Worm (Caenorhabditis elegans): Measurements from ENCODE around the gene dhcr-7.
A peak's percentile ranks its signal among the peaks of the same experiment; 100 is the strongest.

dhcr-7 gene

DNA sequence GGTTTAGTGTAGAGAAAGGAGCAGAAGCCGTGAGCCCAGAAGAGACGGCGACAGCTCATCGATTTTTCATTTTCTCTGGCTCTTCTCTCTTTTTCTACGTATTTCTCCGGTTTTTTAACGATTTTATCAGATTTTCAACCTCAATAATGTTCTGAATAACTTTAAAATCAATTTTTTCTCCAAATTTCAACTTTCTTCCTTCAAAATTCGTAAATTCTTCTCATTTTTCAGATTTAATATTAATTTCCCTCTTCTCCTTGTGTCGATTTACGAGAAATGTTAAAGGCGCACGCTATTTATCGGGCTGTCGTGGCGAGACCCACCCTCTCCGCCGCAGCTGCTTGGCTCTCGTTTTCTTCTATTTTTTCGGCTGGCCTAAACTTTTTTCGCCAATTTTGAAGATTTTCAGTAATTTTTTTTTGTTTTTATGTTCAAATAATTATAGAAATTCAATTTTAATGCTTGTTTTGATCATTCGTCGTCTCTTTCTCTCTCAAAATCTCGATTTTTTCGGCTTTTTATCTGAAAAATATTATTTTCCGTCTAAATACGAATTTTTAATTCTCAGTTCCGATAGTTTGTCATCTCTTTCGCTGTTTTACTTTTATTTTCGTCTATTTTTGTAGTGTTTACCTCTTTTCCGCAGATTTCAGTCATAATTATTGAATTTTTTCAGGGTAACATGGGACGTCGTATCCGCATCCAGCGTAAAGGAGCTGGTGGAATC is 6.0 kb downstream of the dhcr-7 start, which contains the start of the genes calf-1 and rpl-2 (continued):
- TF ChIP-seq nhr-67 (tag; optimal IDR thresholded peaks at IDR 0.05): no peak
- peak; percentile 46 for TF ChIP-seq ceh-28 (tag; optimal IDR thresholded peaks at IDR 0.05)

DNA sequence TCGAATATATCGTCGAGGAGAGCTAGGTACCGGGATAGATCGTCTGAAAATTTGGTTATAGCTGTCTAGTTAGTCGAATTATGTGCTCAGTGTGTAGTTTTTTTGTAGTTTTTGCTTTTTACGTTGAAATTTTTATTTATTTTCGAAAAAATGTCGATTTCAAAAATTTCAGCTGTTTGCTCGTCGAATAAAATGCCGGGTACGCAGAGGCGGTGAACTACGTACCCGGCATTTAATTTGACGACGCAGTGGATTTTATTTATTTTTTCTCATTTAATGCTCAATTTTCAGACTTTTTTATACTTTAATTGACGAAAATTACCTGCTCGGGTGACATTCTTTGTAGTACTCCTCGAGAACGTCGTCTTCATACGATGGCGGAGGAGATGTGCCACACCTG is 8.2 kb downstream of the dhcr-7 start:
- peak; percentile 20 for TF ChIP-seq R02D3.7 (tag; optimal IDR thresholded peaks at IDR 0.05)
- no peak for TF ChIP-seq fos-1 (tag; optimal IDR thresholded peaks at IDR 0.05)
- TF ChIP-seq hmg-11 (tag; optimal IDR thresholded peaks at IDR 0.05): peak; percentile 41
- peak; percentile 34 for TF ChIP-seq lin-15B (tag; optimal IDR thresholded peaks at IDR 0.05)
- no peak for TF ChIP-seq ceh-9 (tag; optimal IDR thresholded peaks at IDR 0.05)
- TF ChIP-seq nhr-23 (tag; optimal IDR thresholded peaks at IDR 0.05): peak; percentile 17
- TF ChIP-seq pha-4 (tag; optimal IDR thresholded peaks at IDR 0.05): peak; percentile 0
- peak; percentile 46 for TF ChIP-seq nfya-1 (tag; optimal IDR thresholded peaks at IDR 0.05; ENCODE audit: insufficient read depth)

DNA sequence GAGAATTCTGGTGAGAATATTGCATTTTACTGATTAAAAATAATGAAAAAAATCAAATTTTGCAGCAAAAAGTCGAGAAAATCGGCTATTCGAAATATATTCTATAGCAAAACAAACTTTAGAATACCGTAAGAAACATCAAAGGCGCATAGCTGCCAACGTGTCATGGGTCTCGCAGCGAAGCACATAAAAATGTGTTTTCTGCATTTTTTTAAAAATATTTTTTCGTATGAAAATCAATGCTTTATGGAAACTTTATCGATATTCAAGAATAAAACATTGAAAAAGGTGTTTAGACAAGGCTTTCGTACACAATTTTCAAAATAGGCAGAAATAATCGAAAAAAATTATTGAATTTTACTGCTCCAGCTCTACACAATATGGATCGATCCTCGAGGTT is 8.7 kb downstream of the dhcr-7 start:
- no peak for TF ChIP-seq zag-1 (tag; optimal IDR thresholded peaks at IDR 0.05)
- TF ChIP-seq nhr-12 (tag; optimal IDR thresholded peaks at IDR 0.05): no peak
- no peak for TF ChIP-seq lin-15B (tag; optimal IDR thresholded peaks at IDR 0.05)
- TF ChIP-seq fkh-10 (GFP tag; optimal IDR thresholded peaks at IDR 0.05): no peak
- no peak for TF ChIP-seq elt-2 (tag; optimal IDR thresholded peaks at IDR 0.05)
- TF ChIP-seq nhr-28 (tag; optimal IDR thresholded peaks at IDR 0.05): no peak
- TF ChIP-seq nfya-1 (tag; optimal IDR thresholded peaks at IDR 0.05; ENCODE audit: insufficient read depth): no peak
- no peak for TF ChIP-seq ama-1 (optimal IDR thresholded peaks at IDR 0.05)
- no peak for TF ChIP-seq nhr-67 (tag; optimal IDR thresholded peaks at IDR 0.05)
- TF ChIP-seq nhr-23 (tag; optimal IDR thresholded peaks at IDR 0.05): no peak
- TF ChIP-seq hmg-11 (tag; optimal IDR thresholded peaks at IDR 0.05): no peak

DNA sequence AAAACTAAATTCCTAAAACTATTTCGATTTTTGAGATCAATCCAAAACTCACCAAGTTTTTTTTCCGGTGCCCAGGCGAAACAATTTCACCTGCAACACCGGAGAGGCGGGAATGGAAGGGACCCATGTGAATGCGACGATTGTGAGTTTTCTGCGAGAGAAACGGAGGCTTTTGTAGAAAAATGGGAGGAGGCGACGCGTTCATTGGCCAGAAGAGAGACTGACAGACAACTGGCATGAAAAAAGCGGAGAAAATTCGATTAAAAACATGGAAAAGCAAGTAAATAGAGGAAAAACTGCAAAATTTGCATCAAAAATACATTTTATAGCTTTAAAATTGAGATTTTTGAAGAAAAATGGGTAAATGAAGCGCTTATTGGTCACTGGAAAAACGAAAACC is 9.4 kb downstream of the dhcr-7 start, which contains the start of gene B0250.7:
Gene B0250.7 (minus strand): TSS at position 232 of the 400 bp plus-strand sequence.
- TF ChIP-seq ZK546.5 (tag; optimal IDR thresholded peaks at IDR 0.05) (no peak), pha-4 (tag; optimal IDR thresholded peaks at IDR 0.05) (no peak), nhr-67 (tag; optimal IDR thresholded peaks at IDR 0.05) (no peak), nfya-1 (tag; optimal IDR thresholded peaks at IDR 0.05; ENCODE audit: insufficient read depth) (peak; percentile 97)

DNA sequence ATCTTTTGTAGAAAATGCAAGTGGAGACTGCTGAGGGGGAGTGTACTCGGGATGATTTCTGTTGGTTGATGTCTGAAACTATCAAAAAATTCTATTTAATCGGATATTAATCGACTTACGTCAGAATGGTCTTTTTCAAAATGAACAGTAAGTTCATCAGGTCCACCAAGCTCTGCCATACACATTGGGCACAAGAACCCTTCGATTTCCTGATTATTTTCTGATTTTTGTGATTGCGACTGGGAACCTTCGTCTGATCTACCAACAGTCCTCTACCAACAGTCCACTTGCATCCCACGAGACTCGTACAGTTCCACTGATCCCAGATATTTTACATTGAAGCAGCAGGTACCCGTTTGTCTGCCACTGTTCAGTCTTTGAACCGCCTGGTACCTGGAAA is 10.2 kb downstream of the dhcr-7 start:
- TF ChIP-seq lin-15B (tag; optimal IDR thresholded peaks at IDR 0.05) (no peak), eor-1 (tag; optimal IDR thresholded peaks at IDR 0.05) (no peak), lin-39 (tag; optimal IDR thresholded peaks at IDR 0.05) (no peak), ztf-11 (tag; optimal IDR thresholded peaks at IDR 0.05) (no peak), ama-1 (optimal IDR thresholded peaks at IDR 0.05) (no peak), nhr-67 (tag; optimal IDR thresholded peaks at IDR 0.05) (no peak), ZK546.5 (tag; optimal IDR thresholded peaks at IDR 0.05) (no peak), sea-2 (GFP tag; optimal IDR thresholded peaks at IDR 0.05) (no peak), ceh-28 (tag; optimal IDR thresholded peaks at IDR 0.05) (no peak), pha-4 (tag; optimal IDR thresholded peaks at IDR 0.05) (no peak), mml-1 (tag; optimal IDR thresholded peaks at IDR 0.05) (no peak), egl-27 (tag; optimal IDR thresholded peaks at IDR 0.05) (no peak), nhr-28 (tag; optimal IDR thresholded peaks at IDR 0.05) (no peak), nhr-23 (tag; optimal IDR thresholded peaks at IDR 0.05) (no peak)

DNA sequence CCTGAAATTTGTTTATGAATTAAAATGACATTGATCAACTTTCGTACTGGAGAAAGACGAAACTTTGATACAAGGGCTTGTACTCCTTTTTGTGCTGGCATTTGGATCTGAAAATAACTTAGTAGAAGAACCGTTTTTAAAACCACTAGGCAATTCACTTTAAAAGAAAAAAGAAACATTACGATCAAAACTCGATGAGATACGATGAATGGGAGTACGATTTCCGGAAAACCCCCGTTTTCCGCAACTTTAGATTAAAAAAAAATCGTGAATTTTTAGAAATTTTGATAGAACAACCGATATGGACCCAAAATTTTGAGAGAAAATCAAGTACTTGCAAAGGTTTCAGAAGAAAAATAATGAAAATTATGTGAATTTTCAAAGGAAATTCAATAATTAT is 14.8 kb downstream of the dhcr-7 start, which contains the start of gene B0250.8:
Gene B0250.8 (minus strand): TSS at position 101 of the 400 bp plus-strand sequence.
- TF ChIP-seq fkh-2 (tag; optimal IDR thresholded peaks at IDR 0.05) (no peak), fos-1 (tag; optimal IDR thresholded peaks at IDR 0.05) (no peak), nhr-25 (tag; optimal IDR thresholded peaks at IDR 0.05) (no peak), nfya-1 (tag; optimal IDR thresholded peaks at IDR 0.05; ENCODE audit: insufficient read depth) (no peak), aly-2 (tag; optimal IDR thresholded peaks at IDR 0.05) (no peak), pha-4 (tag; optimal IDR thresholded peaks at IDR 0.05) (no peak), nhr-76 (tag; optimal IDR thresholded peaks at IDR 0.05) (no peak), snpc-4 (tag; optimal IDR thresholded peaks at IDR 0.05) (no peak), nhr-28 (tag; optimal IDR thresholded peaks at IDR 0.05) (no peak), nhr-11 (tag; optimal IDR thresholded peaks at IDR 0.05) (no peak), mdl-1 (tag; optimal IDR thresholded peaks at IDR 0.05) (no peak)

Data from whole organism, L3 larva.